Worm (Caenorhabditis elegans) whole organism, L4 larva: ENCODE results near the gene T06C12.12.
A peak's percentile ranks its signal among the peaks of the same experiment; 100 is the strongest.

Source experiments
- D1046.2 ChIP-seq: fragments of 200-800 bp; sonication (Bioruptor generic); IDR thresholded peaks from 2 replicates; pipeline ENCODE4 v1.3.6; 2022; ENCODE audit warnings: missing genetic modification characterization, missing compliant biosample characterization
- Y105C5A.15 ChIP-seq: fragments of 200-800 bp; sonication (Bioruptor generic); IDR thresholded peaks from 2 replicates; pipeline ENCODE4 v1.3.6; 2022; ENCODE audit warnings: missing genetic modification characterization, missing compliant biosample characterization
- ZK337.2 ChIP-seq: fragments of 200-800 bp; sonication (Bioruptor generic); IDR thresholded peaks from 2 replicates; pipeline ENCODE4 v1.3.6; 2022; ENCODE audit warnings: missing genetic modification reagents, missing genetic modification characterization, missing compliant biosample characterization
- ZK546.5 ChIP-seq, 2 experiments: sonication (generic microtip); optimal IDR thresholded peaks; 2 replicates each; lab custom pipeline; 2017; ENCODE audit warnings: missing biosample characterization in 2 of 2, missing genetic modification characterization in 2 of 2
- arid-1 ChIP-seq: fragments of 200-800 bp; sonication (Bioruptor generic); conservative IDR thresholded peaks from 2 replicates; pipeline ENCODE4 v1.3.6; 2022; ENCODE audit warnings: missing genetic modification reagents, missing genetic modification characterization, missing compliant biosample characterization
- ceh-28 ChIP-seq: fragments of 150-350 bp; optimal IDR thresholded peaks from 2 replicates; lab custom pipeline; 2014; ENCODE audit warnings: missing biosample characterization, missing genetic modification reagents, missing genetic modification characterization
- ceh-44 ChIP-seq: fragments of 200-800 bp; sonication (Bioruptor generic); IDR thresholded peaks from 2 replicates; pipeline ENCODE4 v1.3.6; 2022; ENCODE audit warnings: missing genetic modification reagents, missing genetic modification characterization, missing compliant biosample characterization
- daf-16 ChIP-seq, 3 experiments: sonication (generic microtip); optimal IDR thresholded peaks; 2 replicates each; lab custom pipeline; 2016 to 2017; ENCODE audit warnings: missing genetic modification characterization in 3 of 3, missing genetic modification reagents in 3 of 3, mild to moderate bottlenecking in 2 of 3, missing compliant biosample characterization in 2 of 3, missing biosample characterization in 1 of 3, moderate library complexity in 1 of 3
- dmd-6 ChIP-seq: fragments of 200-800 bp; sonication (Bioruptor generic); IDR thresholded peaks from 2 replicates; pipeline ENCODE4 v1.3.6; 2022; ENCODE audit warnings: missing genetic modification reagents, missing genetic modification characterization, missing compliant biosample characterization
- dve-1 ChIP-seq: sonication (generic microtip); optimal IDR thresholded peaks from 2 replicates; lab custom pipeline; 2017; ENCODE audit warnings: antibody characterized with exemption, mild to moderate bottlenecking, missing genetic modification characterization, missing compliant biosample characterization; ENCODE audit not compliant: insufficient read depth
- gei-8 ChIP-seq: fragments of 200-800 bp; sonication (Bioruptor generic); optimal IDR thresholded peaks from 2 replicates; lab custom pipeline; 2018; ENCODE audit warnings: mild to moderate bottlenecking, missing genetic modification characterization, missing compliant biosample characterization
- hlh-11 ChIP-seq: fragments of 200-800 bp; sonication (Bioruptor generic); optimal IDR thresholded peaks from 2 replicates; lab custom pipeline; 2018; ENCODE audit warnings: mild to moderate bottlenecking, missing genetic modification characterization, missing compliant biosample characterization
- hlh-30 ChIP-seq: sonication (generic microtip); optimal IDR thresholded peaks from 2 replicates; lab custom pipeline; 2017; ENCODE audit warnings: antibody characterized with exemption, mild to moderate bottlenecking, missing genetic modification characterization, missing compliant biosample characterization; ENCODE audit not compliant: insufficient read depth
- lim-7 ChIP-seq: fragments of 200-800 bp; sonication (Bioruptor generic); IDR thresholded peaks from 2 replicates; pipeline ENCODE4 v1.3.6; 2022; ENCODE audit warnings: missing genetic modification characterization, missing compliant biosample characterization
- lin-15B ChIP-seq: fragments of 150-350 bp; sonication (generic microtip); optimal IDR thresholded peaks from 3 replicates; lab custom pipeline; 2014; ENCODE audit warnings: missing biosample characterization, missing genetic modification characterization
- mdt-29 ChIP-seq: fragments of 200-800 bp; sonication (Bioruptor generic); IDR thresholded peaks from 2 replicates; pipeline ENCODE4 v1.3.6; 2022; ENCODE audit warnings: missing genetic modification reagents, missing genetic modification characterization, missing compliant biosample characterization
- mep-1 ChIP-seq: fragments of 150-350 bp; sonication (generic microtip); optimal IDR thresholded peaks from 3 replicates; lab custom pipeline; 2014; ENCODE audit warnings: missing biosample characterization, missing genetic modification characterization
- mes-2 ChIP-seq: sonication (generic microtip); optimal IDR thresholded peaks from 2 replicates; lab custom pipeline; 2016; ENCODE audit warnings: missing genotype, mild to moderate bottlenecking, missing genetic modification characterization, missing compliant biosample characterization; ENCODE audit not compliant: poor library complexity, severe bottlenecking
- mxl-2 ChIP-seq: fragments of 200-800 bp; sonication (Bioruptor generic); conservative IDR thresholded peaks from 2 replicates; pipeline ENCODE4 v1.3.6; 2022; ENCODE audit warnings: missing genetic modification reagents, missing genetic modification characterization, missing compliant biosample characterization
- nhr-10 ChIP-seq: fragments of 150-350 bp; optimal IDR thresholded peaks from 2 replicates; lab custom pipeline; 2014; ENCODE audit warnings: missing biosample characterization, missing genetic modification characterization
- nhr-237 ChIP-seq: sonication (generic microtip); optimal IDR thresholded peaks from 2 replicates; lab custom pipeline; 2017; ENCODE audit warnings: missing biosample characterization, missing genetic modification characterization
- nhr-28 ChIP-seq: fragments of 150-350 bp; optimal IDR thresholded peaks from 2 replicates; lab custom pipeline; 2014; ENCODE audit warnings: missing biosample characterization, missing genetic modification characterization
- nhr-42 ChIP-seq: fragments of 200-800 bp; sonication (Bioruptor generic); IDR thresholded peaks from 2 replicates; pipeline ENCODE4 v1.3.6; 2022; ENCODE audit warnings: missing genetic modification characterization, missing compliant biosample characterization
- nhr-48 ChIP-seq: sonication (generic microtip); optimal IDR thresholded peaks from 2 replicates; lab custom pipeline; 2016; ENCODE audit warnings: mild to moderate bottlenecking, missing genetic modification characterization, missing compliant biosample characterization
- nhr-6 ChIP-seq: fragments of 150-350 bp; optimal IDR thresholded peaks from 2 replicates; lab custom pipeline; 2014; ENCODE audit warnings: missing biosample characterization, missing genetic modification characterization
- nhr-76 ChIP-seq: fragments of 150-350 bp; optimal IDR thresholded peaks from 2 replicates; lab custom pipeline; 2014; ENCODE audit warnings: missing biosample characterization, missing genetic modification characterization
- nhr-77 ChIP-seq: fragments of 150-350 bp; optimal IDR thresholded peaks from 2 replicates; lab custom pipeline; 2014; ENCODE audit warnings: missing biosample characterization, missing genetic modification characterization
- pha-4 ChIP-seq, 2 experiments: fragments of 150-350 bp in 1 of 2; fragments of 200-800 bp in 1 of 2; sonication (Bioruptor generic) in 1 of 2; IDR thresholded peaks in 1 of 2; optimal IDR thresholded peaks in 1 of 2; 2 replicates each; pipeline versions ENCODE4 v1.3.6 to Lab custom; 2014 to 2022; ENCODE audit warnings: missing genetic modification characterization in 2 of 2, missing genetic modification reagents in 2 of 2, missing biosample characterization in 1 of 2, missing compliant biosample characterization in 1 of 2
- php-3 ChIP-seq: fragments of 200-800 bp; sonication (Bioruptor generic); IDR thresholded peaks from 2 replicates; pipeline ENCODE4 v1.3.6; 2022; ENCODE audit warnings: missing genetic modification reagents, missing genetic modification characterization, missing compliant biosample characterization
- pqm-1 ChIP-seq: sonication (generic microtip); optimal IDR thresholded peaks from 2 replicates; lab custom pipeline; 2017; ENCODE audit warnings: missing biosample characterization, missing genetic modification characterization
- set-16 ChIP-seq: fragments of 200-800 bp; sonication (Bioruptor generic); IDR thresholded peaks from 2 replicates; pipeline ENCODE4 v1.3.6; 2022; ENCODE audit warnings: missing genetic modification reagents, missing genetic modification characterization, missing compliant biosample characterization
- spr-3 ChIP-seq: fragments of 200-800 bp; sonication (Bioruptor generic); optimal IDR thresholded peaks from 2 replicates; lab custom pipeline; 2018; ENCODE audit warnings: mild to moderate bottlenecking, missing genetic modification characterization, missing compliant biosample characterization
- tag-97 ChIP-seq: fragments of 200-800 bp; sonication (Bioruptor generic); IDR thresholded peaks from 2 replicates; pipeline ENCODE4 v1.3.6; 2022; ENCODE audit warnings: missing genetic modification characterization, missing compliant biosample characterization
- vab-7 ChIP-seq: fragments of 200-800 bp; sonication (Bioruptor generic); IDR thresholded peaks from 2 replicates; pipeline ENCODE4 v1.3.6; 2022; ENCODE audit warnings: missing genetic modification reagents, missing genetic modification characterization, missing compliant biosample characterization
- zag-1 ChIP-seq: fragments of 150-350 bp; optimal IDR thresholded peaks from 2 replicates; lab custom pipeline; 2014; ENCODE audit warnings: missing biosample characterization, missing genetic modification characterization
- ztf-7 ChIP-seq: fragments of 150-350 bp; optimal IDR thresholded peaks from 2 replicates; lab custom pipeline; 2014; ENCODE audit warnings: missing biosample characterization, missing genetic modification characterization

Gene T06C12.12

ce11 chrV:15888751-15889150 is 3.1 kb upstream of the T06C12.12 start, which contains the start of gene cgt-1:
Gene cgt-1 (minus strand): TSS chrV:15888851.
- no peak for TF ChIP-seq daf-16 (GFP tag; optimal IDR thresholded peaks at IDR 0.05; lab: Kevin White, UChicago)
- peak; percentile 3 for TF ChIP-seq daf-16 (tag; optimal IDR thresholded peaks at IDR 0.05; lab: Kevin White, UChicago)
- no peak for TF ChIP-seq zag-1 (tag; lab: Kevin White, UChicago)
- TF ChIP-seq dve-1, result peak; percentile 10
- TF ChIP-seq, all 104 proteins: peak for 2

ce11 chrV:15890115-15890514 is 1.7 kb upstream of the T06C12.12 start:
- TF ChIP-seq mdt-29 (GFP tag; lab: Robert Waterston, UW), result no peak
- peak; percentile 18 for TF ChIP-seq hlh-11 (tag; lab: Kevin White, UChicago)
- peak; percentile 60 for TF ChIP-seq nhr-28 (tag; lab: Kevin White, UChicago)
- peak; percentile 35; the same call in 1 of the 2 replicates for TF ChIP-seq dmd-6 (GFP tag; lab: Robert Waterston, UW)
- TF ChIP-seq nhr-77, result no peak
- TF ChIP-seq ZK546.5 (tag; optimal IDR thresholded peaks at IDR 0.05; lab: Kevin White, UChicago), result no peak
- no peak for TF ChIP-seq lim-7 (GFP tag; lab: Robert Waterston, UW)
- TF ChIP-seq ceh-28 (tag; lab: Kevin White, UChicago), result no peak
- TF ChIP-seq nhr-10 (tag; lab: Kevin White, UChicago), result no peak
- no peak for TF ChIP-seq daf-16 (GFP tag; optimal IDR thresholded peaks at IDR 0.05; lab: Kevin White, UChicago)
- peak; percentile 78 for TF ChIP-seq daf-16 (tag; optimal IDR thresholded peaks at IDR 0.05; lab: Kevin White, UChicago)

ce11 chrV:15891279-15891678 is 582 bp upstream of the T06C12.12 start:
- TF ChIP-seq php-3 (GFP tag; lab: Robert Waterston, UW), result 0 out of 2 replicates have a peak, but pooled peaks have one; percentile 6
- no peak for TF ChIP-seq tag-97 (GFP tag; lab: Robert Waterston, UW)
- TF ChIP-seq nhr-28 (tag; lab: Kevin White, UChicago), result peak; percentile 91
- peak; percentile 28 for TF ChIP-seq hlh-30 (tag; lab: Kevin White, UChicago)
- TF ChIP-seq ceh-44 (GFP tag; lab: Robert Waterston, UW), result no peak
- TF ChIP-seq nhr-77, result peak; percentile 24
- TF ChIP-seq nhr-6 (tag; lab: Kevin White, UChicago), result peak; percentile 25
- TF ChIP-seq vab-7 (GFP tag; lab: Robert Waterston, UW), result no peak
- no peak for TF ChIP-seq Y105C5A.15
- TF ChIP-seq dve-1, result peak; percentile 59
- peak; percentile 67 for TF ChIP-seq hlh-11 (tag; lab: Kevin White, UChicago)
- no peak for TF ChIP-seq daf-16 (GFP tag; optimal IDR thresholded peaks at IDR 0.05; lab: Kevin White, UChicago)
- TF ChIP-seq daf-16 (tag; optimal IDR thresholded peaks at IDR 0.05; lab: Kevin White, UChicago), result peak; percentile 89
- TF ChIP-seq nhr-42, result no peak
- no peak for TF ChIP-seq mxl-2 (GFP tag; lab: Robert Waterston, UW)
- TF ChIP-seq pha-4 (GFP tag; IDR thresholded peaks at IDR 0.05; lab: Robert Waterston, UW), result no peak
- peak; percentile 43 for TF ChIP-seq pha-4 (tag; optimal IDR thresholded peaks at IDR 0.05; lab: Kevin White, UChicago)
- TF ChIP-seq pqm-1 (tag; lab: Kevin White, UChicago), result peak; percentile 70
- peak; percentile 61 for TF ChIP-seq dmd-6 (GFP tag; lab: Robert Waterston, UW)

- TF ChIP-seq nhr-28 (tag; lab: Kevin White, UChicago), result no peak
- TF ChIP-seq nhr-76 (tag; lab: Kevin White, UChicago), result no peak
- TF ChIP-seq ceh-44 (GFP tag; lab: Robert Waterston, UW), result no peak
- TF ChIP-seq pqm-1 (tag; lab: Kevin White, UChicago), result no peak
- no peak for TF ChIP-seq set-16 (GFP tag; lab: Robert Waterston, UW)
- TF ChIP-seq nhr-237 (tag; lab: Kevin White, UChicago), result no peak
- TF ChIP-seq D1046.2, result no peak
- no peak for TF ChIP-seq mes-2
- TF ChIP-seq tag-97 (GFP tag; lab: Robert Waterston, UW), result no peak
- TF ChIP-seq mep-1 (tag; lab: Kevin White, UChicago), result no peak
- no peak for TF ChIP-seq hlh-30 (tag; lab: Kevin White, UChicago)
- TF ChIP-seq spr-3, result no peak
- TF ChIP-seq gei-8 (GFP tag; lab: Kevin White, UChicago), result no peak
- TF ChIP-seq ZK337.2 (GFP tag; lab: Robert Waterston, UW), result no peak
- TF ChIP-seq nhr-48 (tag; lab: Kevin White, UChicago), result no peak
- no peak for TF ChIP-seq lin-15B (tag; lab: Kevin White, UChicago)
- no peak for TF ChIP-seq ztf-7 (tag; lab: Kevin White, UChicago)
- TF ChIP-seq arid-1 (GFP tag; lab: Robert Waterston, UW), result no peak
- TF ChIP-seq, all 104 proteins: peak for 0
Measured at ce11 chrV:15892696-15893095, 835 bp downstream of the T06C12.12 start, which contains the start of gene T06C12.11. Gene T06C12.11 (plus strand): TSS chrV:15892996.
